Fruit fly (Drosophila melanogaster): ENCODE measurements around the gene CG3368.

DNA sequence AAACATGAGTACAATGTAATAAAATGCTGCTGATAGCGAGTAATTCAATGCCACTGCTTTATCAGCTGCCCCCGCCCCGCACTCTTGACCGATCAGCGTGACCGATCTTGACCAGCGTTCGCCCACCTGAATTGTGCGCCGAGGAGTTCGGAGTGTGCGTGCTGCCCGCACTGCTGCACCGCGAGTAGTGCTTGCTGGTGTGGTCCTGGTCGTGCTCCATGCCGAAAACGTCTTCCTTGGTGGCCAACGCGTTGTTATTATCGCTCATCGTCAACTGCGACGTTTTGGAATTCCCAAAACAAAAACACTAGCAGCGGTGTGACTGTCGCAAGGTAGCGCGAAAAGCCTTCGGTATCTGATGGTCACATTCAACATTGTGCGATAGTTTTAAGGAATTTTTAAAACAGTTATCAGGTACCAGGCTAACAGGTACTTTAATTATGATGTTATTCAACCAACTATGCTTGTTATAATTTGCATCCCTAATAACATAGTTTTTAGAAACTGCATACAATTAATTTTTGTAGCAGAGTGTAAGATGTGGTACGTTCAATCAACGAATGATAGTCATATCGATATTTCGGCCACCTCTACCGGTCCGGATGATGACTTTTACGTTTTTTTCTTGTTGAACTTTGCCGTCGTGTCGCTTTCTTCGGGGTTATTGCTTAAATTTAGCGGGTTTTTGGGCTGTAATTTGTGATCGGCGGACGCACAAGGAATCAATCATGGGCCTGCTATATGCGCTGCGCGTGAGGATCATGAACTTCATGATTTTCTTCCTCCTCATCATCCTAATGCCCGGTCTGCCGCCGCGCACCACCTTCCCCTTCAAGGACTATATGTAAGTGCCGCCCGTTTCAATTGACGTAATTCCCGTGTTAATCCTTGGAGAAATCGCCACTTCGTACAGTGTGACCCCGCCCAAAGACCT is 4.9 kb downstream of the CG3368 start, which contains the start of the genes bigmax and Hmu:
- TF ChIP-seq Dif (GFP tag; optimal IDR thresholded peaks at IDR 0.05; ENCODE audit: partially characterized antibody) (peak; percentile 48), h (GFP tag; optimal IDR thresholded peaks at IDR 0.05) (peak; percentile 85), br (GFP tag; optimal IDR thresholded peaks at IDR 0.05) (peak; percentile 75), sv (GFP tag; optimal IDR thresholded peaks at IDR 0.05) (peak; percentile 82), dl (GFP tag; optimal IDR thresholded peaks at IDR 0.05; ENCODE audit: insufficient read depth in 1 of 2, partially characterized antibody in 2 of 2) (no peak), sage (GFP tag; optimal IDR thresholded peaks at IDR 0.05) (no peak), Myc (optimal IDR thresholded peaks at IDR 0.05) (no peak), pan (optimal IDR thresholded peaks at IDR 0.05) (no peak), OdsH (GFP tag; optimal IDR thresholded peaks at IDR 0.05) (peak; percentile 70), CG9705 (GFP tag; optimal IDR thresholded peaks at IDR 0.05) (peak; percentile 68), psq (GFP tag; optimal IDR thresholded peaks at IDR 0.05) (peak; percentile 63), CrebA (GFP tag; optimal IDR thresholded peaks at IDR 0.05; ENCODE audit: borderline replicate concordance) (no peak), fru (GFP tag; optimal IDR thresholded peaks at IDR 0.05) (peak; percentile 83)
